Fruit fly (Drosophila melanogaster): Measurements from ENCODE around the gene Cpr12A.

Gene Cpr12A

dm6 chrX:13543343-13543742, at the start of gene Cpr12A:
Cpr12A (plus strand) TSS chrX:13543643.
- TF ChIP-seq CTCF (optimal IDR thresholded peaks at IDR 0.05) (no peak), CG8478 (optimal IDR thresholded peaks at IDR 0.05) (no peak)

- TF ChIP-seq CTCF (optimal IDR thresholded peaks at IDR 0.05) (no peak), CG8478 (optimal IDR thresholded peaks at IDR 0.05) (no peak)
These were observed 15.7 kb upstream of the Cpr12A start, which contains the start of gene CG15754 for dm6 chrX:13527706-13528105. CG15754 (plus strand) TSS chrX:13528006.

- no peak for TF ChIP-seq CTCF (optimal IDR thresholded peaks at IDR 0.05)
- no peak for TF ChIP-seq CG8478 (optimal IDR thresholded peaks at IDR 0.05)
These were observed 13.8 kb upstream of the Cpr12A start for dm6 chrX:13529673-13530072.

dm6 chrX:13530199-13530788, 13.1 kb upstream of the Cpr12A start, which contains the start of gene CG44428:
CG44428 (minus strand) TSS chrX:13530249.
- no peak for TF ChIP-seq CTCF (optimal IDR thresholded peaks at IDR 0.05)
- TF ChIP-seq CG8478 (optimal IDR thresholded peaks at IDR 0.05) = no peak

- TF ChIP-seq CG8478 (optimal IDR thresholded peaks at IDR 0.05) = no peak
- TF ChIP-seq CTCF (optimal IDR thresholded peaks at IDR 0.05) = no peak
These were observed 9.3 kb upstream of the Cpr12A start, which contains the start of gene CG15756 for dm6 chrX:13534100-13534499. CG15756 (plus strand) TSS chrX:13534400.

dm6 chrX:13536776-13537175, 6.7 kb upstream of the Cpr12A start:
- TF ChIP-seq CG8478 (optimal IDR thresholded peaks at IDR 0.05) = no peak
- TF ChIP-seq CTCF (optimal IDR thresholded peaks at IDR 0.05) = no peak

- no peak for TF ChIP-seq CTCF (optimal IDR thresholded peaks at IDR 0.05)
- no peak for TF ChIP-seq CG8478 (optimal IDR thresholded peaks at IDR 0.05)
These were observed 4.0 kb upstream of the Cpr12A start for dm6 chrX:13539448-13539847.

dm6 chrX:13540920-13541605, 2.4 kb upstream of the Cpr12A start:
- TF ChIP-seq CG8478 (optimal IDR thresholded peaks at IDR 0.05) (no peak), CTCF (optimal IDR thresholded peaks at IDR 0.05) (no peak)

dm6 chrX:13542084-13542483, 1.4 kb upstream of the Cpr12A start:
- TF ChIP-seq CG8478 (optimal IDR thresholded peaks at IDR 0.05) (no peak), CTCF (optimal IDR thresholded peaks at IDR 0.05) (no peak)

dm6 chrX:13555700-13556099, 12.3 kb downstream of the Cpr12A start, which contains the start of gene CG11816:
CG11816 (minus strand) TSS chrX:13555800.
- TF ChIP-seq CG8478 (optimal IDR thresholded peaks at IDR 0.05) = no peak
- TF ChIP-seq CTCF (optimal IDR thresholded peaks at IDR 0.05) = no peak

dm6 chrX:13556172-13556571, 12.7 kb downstream of the Cpr12A start, which contains the start of gene CG32631:
CG32631 (plus strand) TSS chrX:13556472.
- TF ChIP-seq CTCF (optimal IDR thresholded peaks at IDR 0.05) = no peak
- TF ChIP-seq CG8478 (optimal IDR thresholded peaks at IDR 0.05) = no peak

dm6 chrX:13561371-13561770, 17.9 kb downstream of the Cpr12A start, which contains the start of gene CG32633:
CG32633 (plus strand) TSS chrX:13561671.
- TF ChIP-seq CG8478 (optimal IDR thresholded peaks at IDR 0.05) (no peak), CTCF (optimal IDR thresholded peaks at IDR 0.05) (no peak)

dm6 chrX:13563042-13563441, 19.6 kb downstream of the Cpr12A start:
- TF ChIP-seq CTCF (optimal IDR thresholded peaks at IDR 0.05) (no peak), CG8478 (optimal IDR thresholded peaks at IDR 0.05) (no peak)

dm6 chrX:13563483-13564443, 20.3 kb downstream of the Cpr12A start, which contains the start of the genes CG46311 and Tpst:
CG46311 (plus strand) TSS chrX:13563823.
Tpst (plus strand) TSS chrX:13563823.
- TF ChIP-seq CTCF (optimal IDR thresholded peaks at IDR 0.05) (peak; percentile 99 to 100), CG8478 (optimal IDR thresholded peaks at IDR 0.05) (no peak)

Measured in S2 (cell line).